Worm (Caenorhabditis elegans): ENCODE measurements around the gene C04H5.1.

C04H5.1 gene

ce11 chrII:14495341-14495740, 38.8 kb upstream of the C04H5.1 start (continued):
- TF ChIP-seq T26A8.4 (GFP tag; IDR thresholded peaks at IDR 0.05) (no peak), hlh-30 (tag; optimal IDR thresholded peaks at IDR 0.05; ENCODE audit: insufficient read depth) (peak; percentile 56), snpc-4 (tag; optimal IDR thresholded peaks at IDR 0.05) (no peak), nhr-111 (GFP tag; optimal IDR thresholded peaks at IDR 0.05) (no peak), ZK337.2 (GFP tag; IDR thresholded peaks at IDR 0.05) (no peak), php-3 (GFP tag; IDR thresholded peaks at IDR 0.05) (no peak), daf-12 (tag; optimal IDR thresholded peaks at IDR 0.05) (no peak), nhr-237 (tag; optimal IDR thresholded peaks at IDR 0.05) (no peak), vab-7 (GFP tag; IDR thresholded peaks at IDR 0.05) (no peak), F44E2.7 (GFP tag; IDR thresholded peaks at IDR 0.05) (no peak), hif-1 (tag; optimal IDR thresholded peaks at IDR 0.05) (peak; percentile 90 to 97), dpl-1 (GFP tag; optimal IDR thresholded peaks at IDR 0.05) (no peak), nhr-48 (tag; optimal IDR thresholded peaks at IDR 0.05) (peak; percentile 20), rbr-2 (tag; optimal IDR thresholded peaks at IDR 0.05) (no peak), ceh-82 (tag; optimal IDR thresholded peaks at IDR 0.05) (no peak), mdl-1 (tag; optimal IDR thresholded peaks at IDR 0.05) (peak in 1 of 2 experiments; percentile 48), lin-15B (tag; optimal IDR thresholded peaks at IDR 0.05) (no peak), unc-62 (GFP tag; optimal IDR thresholded peaks at IDR 0.05 in 1 of 2) (no peak), unc-62 (tag; optimal IDR thresholded peaks at IDR 0.05) (no peak), aly-2 (tag; optimal IDR thresholded peaks at IDR 0.05) (no peak), egl-43 (GFP tag; IDR thresholded peaks at IDR 0.05) (no peak), mep-1 (tag; optimal IDR thresholded peaks at IDR 0.05) (peak; percentile 38), lin-13 (GFP tag; optimal IDR thresholded peaks at IDR 0.05) (no peak), nhr-102 (tag; optimal IDR thresholded peaks at IDR 0.05) (no peak), daf-8 (GFP tag; IDR thresholded peaks at IDR 0.05) (no peak), skn-1 (tag; optimal IDR thresholded peaks at IDR 0.05) (no peak), hmg-1.1 (GFP tag; IDR thresholded peaks at IDR 0.05) (no peak), jun-1 (tag; optimal IDR thresholded peaks at IDR 0.05) (no peak), dve-1 (tag; optimal IDR thresholded peaks at IDR 0.05; ENCODE audit: insufficient read depth) (peak; percentile 73), ceh-44 (GFP tag; IDR thresholded peaks at IDR 0.05) (no peak), nhr-41 (GFP tag; IDR thresholded peaks at IDR 0.05) (no peak), ztf-7 (tag; optimal IDR thresholded peaks at IDR 0.05) (no peak), dmd-9 (GFP tag; IDR thresholded peaks at IDR 0.05) (no peak)

ce11 chrII:14496809-14497208, 37.3 kb upstream of the C04H5.1 start:
- TF ChIP-seq T26A8.4 (GFP tag; IDR thresholded peaks at IDR 0.05) (peak; percentile 88), tag-97 (GFP tag; IDR thresholded peaks at IDR 0.05) (no peak), Y75B8A.6 (GFP tag; IDR thresholded peaks at IDR 0.05) (peak; percentile 44; the same call in 1 of the 2 replicates), ZK337.2 (GFP tag; IDR thresholded peaks at IDR 0.05) (peak; percentile 75), D1046.2 (GFP tag; IDR thresholded peaks at IDR 0.05) (peak; percentile 87), lin-15B (tag; optimal IDR thresholded peaks at IDR 0.05) (no peak), nhr-10 (tag; optimal IDR thresholded peaks at IDR 0.05) (peak; percentile 63), snpc-4 (tag; optimal IDR thresholded peaks at IDR 0.05) (peak; percentile 66), lin-39 (tag; optimal IDR thresholded peaks at IDR 0.05) (no peak), lin-38 (GFP tag; IDR thresholded peaks at IDR 0.05) (peak; percentile 85), R02D3.7 (tag; optimal IDR thresholded peaks at IDR 0.05) (peak; percentile 7), unc-39 (tag; optimal IDR thresholded peaks at IDR 0.05) (no peak), nhr-111 (GFP tag; optimal IDR thresholded peaks at IDR 0.05) (peak; percentile 83), ces-1 (GFP tag; optimal IDR thresholded peaks at IDR 0.05) (no peak), php-3 (GFP tag; IDR thresholded peaks at IDR 0.05) (peak; percentile 71), jun-1 (tag; optimal IDR thresholded peaks at IDR 0.05) (no peak), Y105C5A.15 (GFP tag; IDR thresholded peaks at IDR 0.05) (peak; percentile 86), hlh-11 (tag; optimal IDR thresholded peaks at IDR 0.05) (peak; percentile 80), daf-8 (GFP tag; IDR thresholded peaks at IDR 0.05) (0 out of 2 replicates have a peak, but pooled peaks have one; percentile 58), sdz-12 (GFP tag; optimal IDR thresholded peaks at IDR 0.05) (peak; percentile 59), mes-2 (tag; optimal IDR thresholded peaks at IDR 0.05; ENCODE audit: poor library complexity, severe bottlenecking) (peak; percentile 92), zfp-3 (GFP tag; conservative IDR thresholded peaks at IDR 0.05) (peak; percentile 86), nhr-48 (tag; optimal IDR thresholded peaks at IDR 0.05) (peak; percentile 87), hlh-30 (tag; optimal IDR thresholded peaks at IDR 0.05; ENCODE audit: insufficient read depth) (peak; percentile 81), dmd-9 (GFP tag; IDR thresholded peaks at IDR 0.05) (peak; percentile 76), mep-1 (tag; optimal IDR thresholded peaks at IDR 0.05) (peak; percentile 83), F49E8.2 (tag; optimal IDR thresholded peaks at IDR 0.05; ENCODE audit: borderline replicate concordance) (peak; percentile 78), unc-62 (GFP tag; optimal IDR thresholded peaks at IDR 0.05 in 1 of 2) (peak in 1 of 2 experiments; percentile 93), unc-62 (tag; optimal IDR thresholded peaks at IDR 0.05) (no peak), spr-3 (GFP tag; optimal IDR thresholded peaks at IDR 0.05) (peak; percentile 83), nhr-41 (GFP tag; IDR thresholded peaks at IDR 0.05) (peak; percentile 87), hif-1 (tag; optimal IDR thresholded peaks at IDR 0.05) (peak; percentile 89 to 95)

Data from whole organism, L4 larva.